Worm (Caenorhabditis elegans) whole organism, L3 larva: ENCODE data around the gene dnj-15.

ENCODE experiments used
- R02D3.7 ChIP-seq: fragments of 150-350 bp; optimal IDR thresholded peaks from 2 replicates; lab custom pipeline; 2014; ENCODE audit warnings: missing biosample characterization, missing genetic modification characterization
- ZK546.5 ChIP-seq: sonication (generic microtip); optimal IDR thresholded peaks from 2 replicates; lab custom pipeline; 2017; ENCODE audit warnings: missing biosample characterization, missing genetic modification characterization
- aly-2 ChIP-seq: fragments of 150-350 bp; optimal IDR thresholded peaks from 2 replicates; lab custom pipeline; 2014; ENCODE audit warnings: missing biosample characterization, missing genetic modification characterization
- ama-1 ChIP-seq: fragments of 150-350 bp; optimal IDR thresholded peaks from 2 replicates; lab custom pipeline; 2018
- ceh-16 ChIP-seq: sonication (generic microtip); optimal IDR thresholded peaks from 2 replicates; lab custom pipeline; 2017; ENCODE audit warnings: missing biosample characterization, missing genetic modification characterization
- ceh-28 ChIP-seq: fragments of 150-350 bp; optimal IDR thresholded peaks from 2 replicates; lab custom pipeline; 2014; ENCODE audit warnings: missing biosample characterization, missing genetic modification reagents, missing genetic modification characterization
- ceh-82 ChIP-seq: fragments of 150-350 bp; optimal IDR thresholded peaks from 2 replicates; lab custom pipeline; 2014; ENCODE audit warnings: missing biosample characterization, missing genetic modification characterization
- ceh-9 ChIP-seq: sonication (generic microtip); optimal IDR thresholded peaks from 2 replicates; lab custom pipeline; 2018; ENCODE audit warnings: missing biosample characterization, missing genetic modification characterization
- daf-12 ChIP-seq: fragments of 150-350 bp; optimal IDR thresholded peaks from 2 replicates; lab custom pipeline; 2014; ENCODE audit warnings: missing biosample characterization, missing genetic modification reagents, missing genetic modification characterization
- egl-27 ChIP-seq: sonication (generic microtip); optimal IDR thresholded peaks from 4 replicates; lab custom pipeline; 2017; ENCODE audit warnings: missing biosample characterization, missing genetic modification reagents, missing genetic modification characterization
- egl-5 ChIP-seq: fragments of 150-350 bp; optimal IDR thresholded peaks from 2 replicates; lab custom pipeline; 2017; ENCODE audit warnings: missing biosample characterization, missing genetic modification reagents, missing genetic modification characterization, inconsistent platforms
- elt-1 ChIP-seq: fragments of 150-350 bp; optimal IDR thresholded peaks from 2 replicates; lab custom pipeline; 2014; ENCODE audit warnings: missing biosample characterization, missing genetic modification characterization
- elt-2 ChIP-seq: sonication (generic microtip); optimal IDR thresholded peaks from 2 replicates; lab custom pipeline; 2016; ENCODE audit warnings: missing genetic modification reagents, mild to moderate bottlenecking, missing genetic modification characterization, missing compliant biosample characterization
- elt-3 ChIP-seq, 3 experiments: fragments of 150-350 bp in 1 of 3; sonication (generic microtip) in 2 of 3; optimal IDR thresholded peaks; 2 replicates in 2 of 3; 4 replicates in 1 of 3; lab custom pipeline; 2014 to 2017; ENCODE audit warnings: missing biosample characterization in 3 of 3, missing genetic modification characterization in 3 of 3
- eor-1 ChIP-seq, 2 experiments: fragments of 150-350 bp; optimal IDR thresholded peaks; 2 replicates each; lab custom pipeline; 2014 to 2018; ENCODE audit warnings: missing biosample characterization in 2 of 2, missing genetic modification characterization in 2 of 2
- fkh-10 ChIP-seq: sonication (generic microtip); optimal IDR thresholded peaks from 2 replicates; lab custom pipeline; 2017; ENCODE audit warnings: missing biosample characterization, missing genetic modification reagents, missing genetic modification characterization
- fkh-2 ChIP-seq: fragments of 150-350 bp; optimal IDR thresholded peaks from 2 replicates; lab custom pipeline; 2014; ENCODE audit warnings: missing biosample characterization, missing genetic modification reagents, missing genetic modification characterization
- fos-1 ChIP-seq: fragments of 150-350 bp; optimal IDR thresholded peaks from 2 replicates; lab custom pipeline; 2014; ENCODE audit warnings: missing biosample characterization, missing genetic modification characterization
- hmg-11 ChIP-seq: sonication (generic microtip); optimal IDR thresholded peaks from 2 replicates; lab custom pipeline; 2016; ENCODE audit warnings: missing genetic modification characterization, missing compliant biosample characterization
- jun-1 ChIP-seq: fragments of 150-350 bp; optimal IDR thresholded peaks from 2 replicates; lab custom pipeline; 2014; ENCODE audit warnings: missing biosample characterization, missing genetic modification reagents, missing genetic modification characterization
- lin-15B ChIP-seq: fragments of 150-350 bp; optimal IDR thresholded peaks from 2 replicates; lab custom pipeline; 2014; ENCODE audit warnings: missing biosample characterization, missing genetic modification characterization
- lin-39 ChIP-seq: fragments of 150-350 bp; optimal IDR thresholded peaks from 2 replicates; lab custom pipeline; 2018; ENCODE audit warnings: missing biosample characterization, missing genetic modification reagents, missing genetic modification characterization
- lsy-12 ChIP-seq: sonication (generic microtip); optimal IDR thresholded peaks from 2 replicates; lab custom pipeline; 2016; ENCODE audit warnings: mild to moderate bottlenecking, missing genetic modification characterization, missing compliant biosample characterization
- mdl-1 ChIP-seq: fragments of 150-350 bp; optimal IDR thresholded peaks from 2 replicates; lab custom pipeline; 2014; ENCODE audit warnings: missing biosample characterization, missing genetic modification characterization
- mml-1 ChIP-seq: fragments of 150-350 bp; sonication (generic microtip); optimal IDR thresholded peaks from 3 replicates; lab custom pipeline; 2014; ENCODE audit warnings: missing biosample characterization, missing genetic modification characterization
- nfya-1 ChIP-seq: sonication (generic microtip); optimal IDR thresholded peaks from 2 replicates; lab custom pipeline; 2017; ENCODE audit warnings: missing genetic modification characterization, mild to moderate bottlenecking, missing compliant biosample characterization, antibody characterized with exemption, moderate library complexity; ENCODE audit not compliant: insufficient read depth
- nhr-11 ChIP-seq: fragments of 150-350 bp; optimal IDR thresholded peaks from 2 replicates; lab custom pipeline; 2014; ENCODE audit warnings: missing biosample characterization, missing genetic modification characterization
- nhr-12 ChIP-seq: fragments of 150-350 bp; optimal IDR thresholded peaks from 2 replicates; lab custom pipeline; 2014; ENCODE audit warnings: missing biosample characterization, missing genetic modification characterization
- nhr-23 ChIP-seq: fragments of 150-350 bp; optimal IDR thresholded peaks from 2 replicates; lab custom pipeline; 2014; ENCODE audit warnings: missing biosample characterization, missing genetic modification reagents, missing genetic modification characterization
- nhr-237 ChIP-seq: fragments of 150-350 bp; optimal IDR thresholded peaks from 2 replicates; lab custom pipeline; 2014; ENCODE audit warnings: missing biosample characterization, missing genetic modification characterization
- nhr-25 ChIP-seq: sonication (generic microtip); optimal IDR thresholded peaks from 2 replicates; lab custom pipeline; 2017; ENCODE audit warnings: missing biosample characterization, missing genetic modification characterization
- nhr-28 ChIP-seq: fragments of 150-350 bp; optimal IDR thresholded peaks from 2 replicates; lab custom pipeline; 2014; ENCODE audit warnings: missing biosample characterization, missing genetic modification characterization
- nhr-43 ChIP-seq: sonication (generic microtip); optimal IDR thresholded peaks from 2 replicates; lab custom pipeline; 2016; ENCODE audit warnings: mild to moderate bottlenecking, missing genetic modification characterization, missing compliant biosample characterization; ENCODE audit not compliant: poor library complexity, severe bottlenecking
- nhr-67 ChIP-seq: fragments of 150-350 bp; optimal IDR thresholded peaks from 2 replicates; lab custom pipeline; 2014; ENCODE audit warnings: missing biosample characterization, missing genetic modification characterization
- nhr-76 ChIP-seq: fragments of 150-350 bp; sonication (generic microtip); optimal IDR thresholded peaks from 5 replicates; lab custom pipeline; 2014; ENCODE audit warnings: missing biosample characterization, missing genetic modification characterization
- nhr-77 ChIP-seq: fragments of 150-350 bp; optimal IDR thresholded peaks from 2 replicates; lab custom pipeline; 2014; ENCODE audit warnings: missing biosample characterization, missing genetic modification characterization
- pha-4 ChIP-seq: fragments of 150-350 bp; optimal IDR thresholded peaks from 2 replicates; lab custom pipeline; 2014; ENCODE audit warnings: missing biosample characterization, missing genetic modification reagents, missing genetic modification characterization
- pqm-1 ChIP-seq: fragments of 150-350 bp; optimal IDR thresholded peaks from 2 replicates; lab custom pipeline; 2017; ENCODE audit warnings: missing biosample characterization, missing genetic modification characterization, inconsistent platforms
- sea-2 ChIP-seq: fragments of 150-350 bp; sonication (generic microtip); optimal IDR thresholded peaks from 4 replicates; lab custom pipeline; 2014; ENCODE audit warnings: missing biosample characterization, missing genetic modification reagents, missing genetic modification characterization
- skn-1 ChIP-seq: fragments of 150-350 bp; optimal IDR thresholded peaks from 2 replicates; lab custom pipeline; 2014; ENCODE audit warnings: missing biosample characterization, missing genetic modification characterization
- snpc-4 ChIP-seq: fragments of 150-350 bp; optimal IDR thresholded peaks from 2 replicates; lab custom pipeline; 2014; ENCODE audit warnings: missing biosample characterization, missing genetic modification characterization
- tbx-2 ChIP-seq: sonication (generic microtip); optimal IDR thresholded peaks from 2 replicates; lab custom pipeline; 2016; ENCODE audit warnings: mild to moderate bottlenecking, missing genetic modification characterization, missing compliant biosample characterization
- unc-39 ChIP-seq: sonication (generic microtip); optimal IDR thresholded peaks from 4 replicates; lab custom pipeline; 2017; ENCODE audit warnings: missing biosample characterization, missing genetic modification characterization
- unc-62 ChIP-seq: fragments of 150-350 bp; sonication (generic microtip); optimal IDR thresholded peaks from 4 replicates; lab custom pipeline; 2014; ENCODE audit warnings: missing biosample characterization, missing genetic modification reagents, missing genetic modification characterization
- zag-1 ChIP-seq: fragments of 150-350 bp; optimal IDR thresholded peaks from 2 replicates; lab custom pipeline; 2014; ENCODE audit warnings: missing biosample characterization, missing genetic modification characterization
- ztf-11 ChIP-seq: fragments of 150-350 bp; optimal IDR thresholded peaks from 2 replicates; lab custom pipeline; 2014; ENCODE audit warnings: missing biosample characterization, missing genetic modification characterization
- ztf-4 ChIP-seq: fragments of 150-350 bp; optimal IDR thresholded peaks from 2 replicates; lab custom pipeline; 2014; ENCODE audit warnings: missing biosample characterization, missing genetic modification characterization

dnj-15 gene

ce11 chrIV:4215349-4215748 is 39.2 kb downstream of the dnj-15 start:
- TF ChIP-seq nhr-237, result no peak
- TF ChIP-seq nhr-77, result no peak
- no peak for TF ChIP-seq nhr-28 (tag; lab: Kevin White, UChicago)
- peak; percentile 78 for TF ChIP-seq hmg-11 (tag; lab: Kevin White, UChicago)
- no peak for TF ChIP-seq nhr-67 (tag; lab: Kevin White, UChicago)
- TF ChIP-seq ZK546.5 (tag; lab: Kevin White, UChicago), result no peak
- no peak for TF ChIP-seq elt-1
- no peak for TF ChIP-seq egl-27 (tag; lab: Kevin White, UChicago)
- TF ChIP-seq fkh-10, result no peak
- no peak for TF ChIP-seq nhr-76 (tag; lab: Kevin White, UChicago)
- TF ChIP-seq nhr-12 (tag; lab: Kevin White, UChicago), result no peak
- no peak for TF ChIP-seq ceh-9 (tag; lab: Kevin White, UChicago)
- no peak for TF ChIP-seq nhr-11
- TF ChIP-seq ceh-16 (tag; lab: Kevin White, UChicago), result no peak
- no peak for TF ChIP-seq zag-1
- TF ChIP-seq aly-2 (tag; lab: Kevin White, UChicago), result no peak
- TF ChIP-seq ceh-28 (tag; lab: Kevin White, UChicago), result no peak
- peak; percentile 38 for TF ChIP-seq snpc-4 (tag; lab: Kevin White, UChicago)
- no peak for TF ChIP-seq unc-62
- TF ChIP-seq jun-1 (tag; lab: Kevin White, UChicago), result peak; percentile 57
- peak; percentile 87 for TF ChIP-seq nfya-1 (tag; lab: Kevin White, UChicago)
- no peak for TF ChIP-seq tbx-2
- peak; percentile 86 for TF ChIP-seq pha-4
- TF ChIP-seq nhr-23, result peak; percentile 30
- TF ChIP-seq sea-2 (GFP tag; lab: Kevin White, UChicago), result no peak
- TF ChIP-seq unc-39 (tag; lab: Kevin White, UChicago), result no peak
- no peak for TF ChIP-seq ztf-11 (tag; lab: Kevin White, UChicago)
- no peak for TF ChIP-seq fos-1 (tag; lab: Kevin White, UChicago)
- peak; percentile 11 for TF ChIP-seq lsy-12 (tag; lab: Kevin White, UChicago)
- TF ChIP-seq elt-2 (tag; lab: Kevin White, UChicago), result peak; percentile 40
- TF ChIP-seq ama-1 (lab: Kevin White, UChicago), result peak; percentile 86
- TF ChIP-seq fkh-2 (tag; lab: Kevin White, UChicago), result no peak
- TF ChIP-seq egl-5, result peak; percentile 34
- TF ChIP-seq nhr-43 (tag; lab: Kevin White, UChicago), result peak; percentile 78
- no peak for TF ChIP-seq ztf-4 (tag; lab: Kevin White, UChicago)
- TF ChIP-seq nhr-25 (tag; lab: Kevin White, UChicago), result peak; percentile 36
- peak; percentile 25 for TF ChIP-seq pqm-1
- TF ChIP-seq lin-39 (tag; lab: Kevin White, UChicago), result peak; percentile 71
- peak; percentile 100 for TF ChIP-seq skn-1 (tag; lab: Kevin White, UChicago)
- TF ChIP-seq R02D3.7 (tag; lab: Kevin White, UChicago), result peak; percentile 47
- TF ChIP-seq mml-1 (tag; lab: Kevin White, UChicago), result no peak
- TF ChIP-seq lin-15B (tag; lab: Kevin White, UChicago), result peak; percentile 48
- peak in 1 of 3 experiments; percentile 2 for TF ChIP-seq elt-3 (tag; optimal IDR thresholded peaks at IDR 0.05; lab: Kevin White, UChicago)
- no peak for TF ChIP-seq ceh-82
- TF ChIP-seq eor-1 (tag; optimal IDR thresholded peaks at IDR 0.05; lab: Kevin White, UChicago), result no peak
- no peak for TF ChIP-seq daf-12 (tag; lab: Kevin White, UChicago)
- TF ChIP-seq mdl-1 (tag; lab: Kevin White, UChicago), result peak; percentile 42
